Worm (Caenorhabditis elegans): Measurements from ENCODE around the gene tap-1.

Gene tap-1

ce11 chrX:14589051-14589736 is at the start of gene tap-1, which contains the start of gene C44H4.4:
Gene tap-1, plus strand, starts transcription at chrX:14589624.
Gene C44H4.4, minus strand, starts transcription at chrX:14589101.
- TF ChIP-seq zag-1 (tag; optimal IDR thresholded peaks at IDR 0.05): no peak
- TF ChIP-seq php-3 (GFP tag; IDR thresholded peaks at IDR 0.05): no peak
- TF ChIP-seq lin-39 (tag; optimal IDR thresholded peaks at IDR 0.05): no peak
- TF ChIP-seq F49E8.2 (tag; optimal IDR thresholded peaks at IDR 0.05; ENCODE audit: borderline replicate concordance): no peak
- TF ChIP-seq ztf-11 (tag; optimal IDR thresholded peaks at IDR 0.05): no peak
- peak; percentile 16 for TF ChIP-seq nhr-28 (tag; optimal IDR thresholded peaks at IDR 0.05)
- TF ChIP-seq pqm-1 (tag; optimal IDR thresholded peaks at IDR 0.05): peak; percentile 0
- no peak for TF ChIP-seq daf-16 (GFP tag; optimal IDR thresholded peaks at IDR 0.05)
- peak; percentile 59 for TF ChIP-seq daf-16 (tag; optimal IDR thresholded peaks at IDR 0.05)
- TF ChIP-seq zip-2 (tag; optimal IDR thresholded peaks at IDR 0.05): no peak
- TF ChIP-seq Y105C5A.15 (GFP tag; IDR thresholded peaks at IDR 0.05): no peak
- no peak for TF ChIP-seq fos-1 (tag; optimal IDR thresholded peaks at IDR 0.05)
- TF ChIP-seq mdl-1 (tag; optimal IDR thresholded peaks at IDR 0.05): peak; percentile 38 to 64
- no peak for TF ChIP-seq madf-9 (GFP tag; conservative IDR thresholded peaks at IDR 0.05)
- TF ChIP-seq mxl-3 (GFP tag; optimal IDR thresholded peaks at IDR 0.05): peak; percentile 90
- no peak for TF ChIP-seq zfp-3 (GFP tag; conservative IDR thresholded peaks at IDR 0.05)
- no peak for TF ChIP-seq arid-1 (GFP tag; conservative IDR thresholded peaks at IDR 0.05)
- no peak for TF ChIP-seq fkh-10 (GFP tag; optimal IDR thresholded peaks at IDR 0.05)
- no peak for TF ChIP-seq nhr-237 (tag; optimal IDR thresholded peaks at IDR 0.05)
- TF ChIP-seq ceh-82 (tag; optimal IDR thresholded peaks at IDR 0.05): no peak
- no peak for TF ChIP-seq unc-62 (GFP tag; optimal IDR thresholded peaks at IDR 0.05 in 1 of 2)
- no peak for TF ChIP-seq unc-62 (tag; optimal IDR thresholded peaks at IDR 0.05)
- no peak for TF ChIP-seq T26A8.4 (GFP tag; IDR thresholded peaks at IDR 0.05)
- no peak for TF ChIP-seq ZK546.5 (tag; optimal IDR thresholded peaks at IDR 0.05)
- peak; percentile 50 for TF ChIP-seq hlh-30 (tag; optimal IDR thresholded peaks at IDR 0.05; ENCODE audit: insufficient read depth)
- TF ChIP-seq lin-15B (tag; optimal IDR thresholded peaks at IDR 0.05): no peak
- TF ChIP-seq tra-1 (GFP tag; IDR thresholded peaks at IDR 0.05): no peak
- TF ChIP-seq mep-1 (tag; optimal IDR thresholded peaks at IDR 0.05): peak; percentile 67
- TF ChIP-seq lsy-2 (tag; optimal IDR thresholded peaks at IDR 0.05): peak in 1 of 2 experiments; percentile 29
- TF ChIP-seq hlh-11 (tag; optimal IDR thresholded peaks at IDR 0.05): peak; percentile 46
- peak; percentile 98 for TF ChIP-seq aha-1 (tag)
- TF ChIP-seq daf-12 (tag; optimal IDR thresholded peaks at IDR 0.05): no peak
- peak; percentile 55 for TF ChIP-seq dmd-6 (GFP tag; IDR thresholded peaks at IDR 0.05)
- TF ChIP-seq hmg-1.1 (GFP tag; IDR thresholded peaks at IDR 0.05): peak; percentile 7; the same call in 1 of the 2 replicates
- peak; percentile 32 for TF ChIP-seq rbr-2 (tag; optimal IDR thresholded peaks at IDR 0.05)
- no peak for TF ChIP-seq ceh-32 (tag; optimal IDR thresholded peaks at IDR 0.05; ENCODE audit: poor library complexity)

- TF ChIP-seq mes-2 (tag; optimal IDR thresholded peaks at IDR 0.05; ENCODE audit: poor library complexity, severe bottlenecking): no peak
- TF ChIP-seq ceh-28 (tag; optimal IDR thresholded peaks at IDR 0.05): no peak
- TF ChIP-seq sdz-12 (GFP tag; optimal IDR thresholded peaks at IDR 0.05): no peak
- TF ChIP-seq Y48G9A.11 (GFP tag; IDR thresholded peaks at IDR 0.05): no peak
- no peak for TF ChIP-seq nhr-11 (tag; optimal IDR thresholded peaks at IDR 0.05)
- TF ChIP-seq set-16 (GFP tag; IDR thresholded peaks at IDR 0.05): no peak
- TF ChIP-seq Y75B8A.6 (GFP tag; IDR thresholded peaks at IDR 0.05): no peak
- no peak for TF ChIP-seq hmg-1.1 (GFP tag; IDR thresholded peaks at IDR 0.05)
- TF ChIP-seq nhr-76 (tag; optimal IDR thresholded peaks at IDR 0.05): no peak
These were observed 47.4 kb upstream of the tap-1 start, which contains the start of gene fbxa-81 for ce11 chrX:14541992-14542391. Gene fbxa-81, minus strand, starts transcription at chrX:14542092.

Measured in whole organism, L4 larva.